Fruit fly (Drosophila melanogaster): Measurements from ENCODE around the gene sr.

DNA sequence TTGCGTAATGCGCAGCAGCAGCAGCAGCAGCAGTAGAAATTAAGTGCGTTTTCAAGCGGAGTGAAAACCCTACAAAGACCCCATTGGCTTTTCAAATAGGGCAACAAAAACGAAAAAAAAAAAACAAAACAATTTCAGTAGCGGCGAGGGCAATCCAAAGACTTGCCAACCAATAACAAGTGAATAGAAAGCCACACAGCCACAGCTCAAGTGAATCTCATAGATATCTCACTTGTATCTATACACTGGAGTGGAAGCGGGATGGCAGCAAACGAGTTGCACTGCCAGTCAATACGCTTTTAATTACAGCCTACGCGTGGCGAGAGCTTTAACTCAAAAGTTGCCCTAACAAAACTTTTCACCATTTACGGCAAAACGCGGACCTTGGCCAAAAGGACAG, 27.6 kb downstream of the sr start:
- no peak for TF ChIP-seq CG8478 (optimal IDR thresholded peaks at IDR 0.05)
- TF ChIP-seq CTCF (optimal IDR thresholded peaks at IDR 0.05) = no peak
